Worm (Caenorhabditis elegans): ENCODE data around the gene alh-13.

Gene alh-13

ce11 chrX:12827741-12828408, 45.7 kb downstream of the alh-13 start:
- TF ChIP-seq daf-12 (tag; optimal IDR thresholded peaks at IDR 0.05) = no peak
- TF ChIP-seq nhr-76 (tag; optimal IDR thresholded peaks at IDR 0.05) = no peak
- peak in 1 of 2 experiments; percentile 97 for TF ChIP-seq unc-62 (GFP tag; optimal IDR thresholded peaks at IDR 0.05 in 1 of 2)
- TF ChIP-seq unc-62 (tag; optimal IDR thresholded peaks at IDR 0.05) = no peak
- peak; percentile 52 for TF ChIP-seq aha-1 (tag)
- TF ChIP-seq gei-8 (GFP tag; optimal IDR thresholded peaks at IDR 0.05) = no peak

DNA sequence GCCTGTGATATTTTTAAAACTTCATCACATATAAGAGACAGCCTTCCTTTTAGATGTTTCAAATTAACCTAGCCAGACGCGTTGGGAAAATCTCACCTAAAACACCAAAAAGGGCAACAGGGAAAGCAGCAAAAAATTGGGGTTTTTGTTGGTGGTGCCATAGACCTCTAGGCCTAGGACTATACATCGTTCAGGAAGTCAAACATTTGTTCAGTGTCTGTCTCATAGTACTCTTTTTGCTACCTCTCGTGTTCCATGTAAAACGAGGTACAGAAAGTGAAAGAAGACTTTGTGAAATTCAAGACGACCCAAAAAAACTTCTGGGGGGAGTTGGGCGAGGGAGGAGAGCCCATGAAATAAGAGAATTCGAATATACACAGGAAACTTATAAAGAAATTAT, 46.9 kb downstream of the alh-13 start:
- no peak for TF ChIP-seq zip-11 (GFP tag; IDR thresholded peaks at IDR 0.05)
- peak in 1 of 2 experiments; percentile 97 for TF ChIP-seq unc-62 (GFP tag; optimal IDR thresholded peaks at IDR 0.05 in 1 of 2)
- no peak for TF ChIP-seq unc-62 (tag; optimal IDR thresholded peaks at IDR 0.05)

ce11 chrX:12834848-12835247, 52.7 kb downstream of the alh-13 start:
- TF ChIP-seq nhr-28 (tag; optimal IDR thresholded peaks at IDR 0.05) (peak; percentile 53), hlh-11 (tag; optimal IDR thresholded peaks at IDR 0.05) (peak; percentile 37), nhr-6 (tag; optimal IDR thresholded peaks at IDR 0.05) (no peak)
